Worm (Caenorhabditis elegans) whole organism, L3 larva: ENCODE measurements around the gene nrf-6.

ENCODE experiments used
- nhr-76 ChIP-seq: fragments of 150-350 bp; sonication (generic microtip); optimal IDR thresholded peaks from 5 replicates; lab custom pipeline; 2014; ENCODE audit warnings: missing biosample characterization, missing genetic modification characterization
- tbx-2 ChIP-seq: sonication (generic microtip); optimal IDR thresholded peaks from 2 replicates; lab custom pipeline; 2016; ENCODE audit warnings: mild to moderate bottlenecking, missing genetic modification characterization, missing compliant biosample characterization

DNA sequence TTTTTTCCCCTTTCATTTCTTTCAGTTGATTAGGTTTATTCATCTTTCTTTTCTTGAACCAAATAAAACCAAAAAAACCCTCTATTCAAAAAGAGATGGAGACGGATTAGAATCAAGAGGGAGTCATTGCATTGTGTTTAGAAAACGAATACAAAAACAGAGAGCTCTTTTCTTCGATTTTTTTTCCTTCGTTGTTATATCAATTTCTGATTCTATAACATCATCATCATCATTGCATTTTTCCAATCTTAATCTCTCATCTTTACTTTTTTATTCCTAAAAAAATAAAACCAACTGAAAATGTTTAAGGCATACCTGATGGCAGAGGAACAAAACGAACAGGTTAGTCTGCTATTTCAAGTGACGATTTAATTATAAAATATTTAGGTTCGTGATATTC, 26.3 kb upstream of the nrf-6 start, which contains the start of gene T05H10.8:
- TF ChIP-seq nhr-76 (tag; lab: Kevin White, UChicago) (no peak), tbx-2 (tag; lab: Kevin White, UChicago) (no peak)
